Worm (Caenorhabditis elegans) whole organism, L1 larva: ENCODE results near the gene T11F8.1.

Experiments used
- C04F5.9 ChIP-seq: sonication (generic microtip); optimal IDR thresholded peaks from 2 replicates; lab custom pipeline; 2016; ENCODE audit warnings: missing genetic modification characterization, missing compliant biosample characterization
- C16A3.4 ChIP-seq: fragments of 150-350 bp; optimal IDR thresholded peaks from 2 replicates; lab custom pipeline; 2014; ENCODE audit warnings: missing biosample characterization, missing genetic modification characterization
- C34B4.2 ChIP-seq: sonication (generic microtip); optimal IDR thresholded peaks from 2 replicates; lab custom pipeline; 2017; ENCODE audit warnings: mild to moderate bottlenecking, missing genetic modification characterization, missing compliant biosample characterization
- F16B12.6 ChIP-seq: fragments of 150-350 bp; optimal IDR thresholded peaks from 2 replicates; lab custom pipeline; 2014; ENCODE audit warnings: missing biosample characterization, missing genetic modification characterization
- Y116A8C.19 ChIP-seq: sonication (generic microtip); optimal IDR thresholded peaks from 2 replicates; lab custom pipeline; 2016; ENCODE audit warnings: missing compliant biosample characterization, missing genetic modification characterization, borderline replicate concordance
- alr-1 ChIP-seq: fragments of 200-800 bp; sonication (Bioruptor generic); optimal IDR thresholded peaks from 2 replicates; lab custom pipeline; 2018; ENCODE audit warnings: borderline replicate concordance, mild to moderate bottlenecking, missing genetic modification characterization, missing compliant biosample characterization
- blmp-1 ChIP-seq: fragments of 150-350 bp; optimal IDR thresholded peaks from 2 replicates; lab custom pipeline; 2014; ENCODE audit warnings: missing biosample characterization, missing genetic modification characterization
- efl-1 ChIP-seq, 4 experiments: fragments of 150-350 bp; optimal IDR thresholded peaks in 3 of 4; peaks in 1 of 4; 1 replicate in 1 of 4; 2 replicates in 3 of 4; lab custom pipeline; 2014; ENCODE audit warnings: missing biosample characterization in 2 of 4, missing genetic modification characterization in 2 of 4, missing genetic modification reagents in 2 of 4
- egl-13 ChIP-seq: sonication (generic microtip); optimal IDR thresholded peaks from 2 replicates; lab custom pipeline; 2016; ENCODE audit warnings: missing genotype, missing genetic modification reagents, missing genetic modification characterization, missing compliant biosample characterization
- elt-3 ChIP-seq, 6 experiments: fragments of 150-350 bp in 1 of 6; sonication (generic microtip); optimal IDR thresholded peaks; 2 replicates each; lab custom pipeline; 2017 to 2018; ENCODE audit warnings: missing biosample characterization in 6 of 6, missing genetic modification characterization in 6 of 6, inconsistent platforms in 1 of 6
- fkh-10 ChIP-seq: sonication (generic microtip); optimal IDR thresholded peaks from 2 replicates; lab custom pipeline; 2017; ENCODE audit warnings: missing biosample characterization, missing genetic modification reagents, missing genetic modification characterization
- fkh-8 ChIP-seq: sonication (generic microtip); optimal IDR thresholded peaks from 2 replicates; lab custom pipeline; 2016; ENCODE audit warnings: mild to moderate bottlenecking, missing genetic modification characterization, missing compliant biosample characterization
- fos-1 ChIP-seq: fragments of 150-350 bp; optimal IDR thresholded peaks from 2 replicates; lab custom pipeline; 2014; ENCODE audit warnings: missing biosample characterization, missing genetic modification characterization
- hlh-17 ChIP-seq: fragments of 200-800 bp; sonication (Bioruptor generic); optimal IDR thresholded peaks from 2 replicates; lab custom pipeline; 2018; ENCODE audit warnings: missing genetic modification characterization, mild to moderate bottlenecking, missing compliant biosample characterization, moderate library complexity, borderline replicate concordance
- hlh-4 ChIP-seq: sonication (generic microtip); optimal IDR thresholded peaks from 2 replicates; lab custom pipeline; 2016; ENCODE audit warnings: mild to moderate bottlenecking, missing genetic modification characterization, missing compliant biosample characterization
- hpl-2 ChIP-seq: fragments of 150-350 bp; optimal IDR thresholded peaks from 2 replicates; lab custom pipeline; 2014; ENCODE audit warnings: missing biosample characterization, missing genetic modification reagents, missing genetic modification characterization
- jun-1 ChIP-seq: fragments of 150-350 bp; optimal IDR thresholded peaks from 2 replicates; lab custom pipeline; 2014; ENCODE audit warnings: missing biosample characterization, missing genetic modification reagents, missing genetic modification characterization
- lin-35 ChIP-seq, 2 experiments: fragments of 150-350 bp; optimal IDR thresholded peaks; 2 replicates each; lab custom pipeline; 2014; ENCODE audit warnings: missing biosample characterization in 2 of 2, missing genetic modification characterization in 2 of 2, missing genetic modification reagents in 2 of 2
- lir-3 ChIP-seq: sonication (generic microtip); optimal IDR thresholded peaks from 2 replicates; lab custom pipeline; 2016; ENCODE audit warnings: mild to moderate bottlenecking, missing genetic modification characterization, moderate library complexity, missing compliant biosample characterization; ENCODE audit not compliant: poor library complexity
- mab-9 ChIP-seq: fragments of 200-800 bp; sonication (Bioruptor generic); IDR thresholded peaks from 2 replicates; pipeline ENCODE4 v1.3.6; 2022; ENCODE audit warnings: missing genetic modification reagents, missing genetic modification characterization, missing compliant biosample characterization
- mdl-1 ChIP-seq, 2 experiments: fragments of 150-350 bp; optimal IDR thresholded peaks; 2 replicates each; lab custom pipeline; 2014 to 2017; ENCODE audit warnings: missing biosample characterization in 2 of 2, missing genetic modification characterization in 2 of 2, inconsistent platforms in 1 of 2
- mef-2 ChIP-seq: fragments of 150-350 bp; optimal IDR thresholded peaks from 2 replicates; lab custom pipeline; 2014; ENCODE audit warnings: missing biosample characterization, missing genetic modification characterization
- nhr-11 ChIP-seq: fragments of 150-350 bp; optimal IDR thresholded peaks from 2 replicates; lab custom pipeline; 2014; ENCODE audit warnings: missing biosample characterization, missing genetic modification characterization
- nhr-19 ChIP-seq: fragments of 200-800 bp; sonication (Bioruptor generic); conservative IDR thresholded peaks from 2 replicates; pipeline ENCODE4 v1.3.6; 2022; ENCODE audit warnings: missing genetic modification characterization, missing compliant biosample characterization
- nhr-20 ChIP-seq: sonication (generic microtip); optimal IDR thresholded peaks from 2 replicates; lab custom pipeline; 2016; ENCODE audit warnings: mild to moderate bottlenecking, missing genetic modification characterization, missing compliant biosample characterization
- nhr-237 ChIP-seq: fragments of 150-350 bp; optimal IDR thresholded peaks from 2 replicates; lab custom pipeline; 2014; ENCODE audit warnings: missing biosample characterization, missing genetic modification characterization
- nhr-28 ChIP-seq: fragments of 150-350 bp; optimal IDR thresholded peaks from 2 replicates; lab custom pipeline; 2014; ENCODE audit warnings: missing biosample characterization, missing genetic modification characterization
- nhr-71 ChIP-seq: sonication (generic microtip); optimal IDR thresholded peaks from 2 replicates; lab custom pipeline; 2016; ENCODE audit warnings: mild to moderate bottlenecking, missing genetic modification characterization, moderate library complexity, missing compliant biosample characterization
- nhr-85 ChIP-seq: sonication (generic microtip); peaks from one replicate; lab custom pipeline; 2016; ENCODE audit warnings: missing genetic modification characterization, inconsistent platforms, missing compliant biosample characterization
- pqm-1 ChIP-seq: sonication (generic microtip); optimal IDR thresholded peaks from 3 replicates; lab custom pipeline; 2017; ENCODE audit warnings: missing biosample characterization, missing genetic modification characterization
- skn-1 ChIP-seq: fragments of 150-350 bp; optimal IDR thresholded peaks from 2 replicates; lab custom pipeline; 2014; ENCODE audit warnings: missing biosample characterization, missing genetic modification characterization
- snpc-4 ChIP-seq: fragments of 150-350 bp; optimal IDR thresholded peaks from 2 replicates; lab custom pipeline; 2014; ENCODE audit warnings: missing biosample characterization, missing genetic modification characterization
- sup-37 ChIP-seq: fragments of 200-800 bp; sonication (Bioruptor generic); optimal IDR thresholded peaks from 2 replicates; lab custom pipeline; 2018; ENCODE audit warnings: mild to moderate bottlenecking, missing genetic modification characterization, missing compliant biosample characterization
- tbx-2 ChIP-seq: sonication (generic microtip); optimal IDR thresholded peaks from 2 replicates; lab custom pipeline; 2016; ENCODE audit warnings: missing genetic modification characterization, missing compliant biosample characterization
- unc-86 ChIP-seq: sonication (generic microtip); optimal IDR thresholded peaks from 2 replicates; lab custom pipeline; 2016; ENCODE audit warnings: missing genetic modification characterization, missing compliant biosample characterization
- unc-98 ChIP-seq: fragments of 200-800 bp; sonication (Bioruptor generic); IDR thresholded peaks from 2 replicates; pipeline ENCODE4 v1.3.6; 2022; ENCODE audit warnings: missing genetic modification characterization, missing compliant biosample characterization
- zag-1 ChIP-seq: fragments of 150-350 bp; optimal IDR thresholded peaks from 2 replicates; lab custom pipeline; 2014; ENCODE audit warnings: missing biosample characterization, missing genetic modification characterization
- zip-4 ChIP-seq: fragments of 200-800 bp; sonication (Bioruptor generic); optimal IDR thresholded peaks from 2 replicates; lab custom pipeline; 2018; ENCODE audit warnings: mild to moderate bottlenecking, missing genetic modification characterization, moderate library complexity, missing compliant biosample characterization

Gene T11F8.1

ce11 chrIV:5473098-5473497 lies 6.3 kb upstream of the T11F8.1 start:
- TF ChIP-seq elt-3 (tag; optimal IDR thresholded peaks at IDR 0.05; lab: Kevin White, UChicago) (no peak), C04F5.9 (tag; lab: Kevin White, UChicago) (no peak), nhr-19 (no peak), sup-37 (GFP tag; lab: Kevin White, UChicago) (no peak), blmp-1 (no peak)
- TF ChIP-seq, all 84 proteins: peak for 0

DNA sequence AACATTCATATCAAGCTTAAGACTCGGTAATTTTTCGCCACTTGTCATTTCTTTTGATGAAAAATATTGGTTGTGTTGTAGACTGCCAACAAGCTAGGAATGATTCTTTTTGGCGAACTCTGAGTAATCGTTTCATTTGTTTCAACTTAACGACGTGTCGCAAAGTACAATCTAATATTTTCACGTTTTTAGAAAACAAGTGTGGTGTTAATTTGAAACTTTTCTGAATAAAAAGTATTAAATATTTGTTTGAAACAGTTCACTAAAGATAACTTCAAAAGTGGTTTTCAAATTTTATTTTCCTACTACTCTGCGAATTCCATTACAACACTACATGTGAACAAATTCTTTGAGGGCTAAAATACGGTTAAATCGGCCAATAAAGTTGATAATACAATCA lies 2.9 kb upstream of the T11F8.1 start, which contains the start of gene T11F8.4:
TSS of gene T11F8.4 (minus strand) at position 101 of the 400 bp plus-strand sequence.
- TF ChIP-seq pqm-1 (tag; lab: Kevin White, UChicago) (no peak), Y116A8C.19 (no peak), fos-1 (no peak), alr-1 (tag; lab: Kevin White, UChicago) (no peak), egl-13 (tag; lab: Kevin White, UChicago) (no peak), nhr-237 (tag; lab: Kevin White, UChicago) (no peak), blmp-1 (no peak), nhr-20 (tag; lab: Kevin White, UChicago) (no peak), F16B12.6 (tag; lab: Kevin White, UChicago) (no peak), mef-2 (tag; lab: Kevin White, UChicago) (no peak), tbx-2 (tag; lab: Kevin White, UChicago) (no peak), hpl-2 (no peak), skn-1 (no peak)
- TF ChIP-seq, all 84 proteins: peak for 0

- TF ChIP-seq efl-1 (optimal IDR thresholded peaks at IDR 0.05; lab: Kevin White, UChicago) (no peak), efl-1 (GFP tag; optimal IDR thresholded peaks at IDR 0.05 in 1 of 2; lab: Kevin White, UChicago) (no peak), tbx-2 (tag; lab: Kevin White, UChicago) (no peak), C34B4.2 (tag; lab: Kevin White, UChicago) (no peak), sup-37 (GFP tag; lab: Kevin White, UChicago) (no peak), nhr-85 (tag; lab: Kevin White, UChicago) (no peak), nhr-11 (tag; lab: Kevin White, UChicago) (no peak), zip-4 (no peak), zag-1 (tag; lab: Kevin White, UChicago) (no peak), lin-35 (GFP tag; optimal IDR thresholded peaks at IDR 0.05; lab: Kevin White, UChicago) (no peak), fkh-10 (no peak), C16A3.4 (tag; lab: Kevin White, UChicago) (no peak), nhr-20 (tag; lab: Kevin White, UChicago) (no peak), hlh-4 (no peak), mab-9 (GFP tag; lab: Robert Waterston, UW) (no peak), blmp-1 (no peak), fkh-8 (tag; lab: Kevin White, UChicago) (no peak), unc-86 (no peak), snpc-4 (tag; lab: Kevin White, UChicago) (no peak)
These were observed 2.8 kb downstream of the T11F8.1 start, which contains the start of gene T11F8.12 for ce11 chrIV:5482231-5482630. Gene T11F8.12 (minus strand): TSS chrIV:5482331.

DNA sequence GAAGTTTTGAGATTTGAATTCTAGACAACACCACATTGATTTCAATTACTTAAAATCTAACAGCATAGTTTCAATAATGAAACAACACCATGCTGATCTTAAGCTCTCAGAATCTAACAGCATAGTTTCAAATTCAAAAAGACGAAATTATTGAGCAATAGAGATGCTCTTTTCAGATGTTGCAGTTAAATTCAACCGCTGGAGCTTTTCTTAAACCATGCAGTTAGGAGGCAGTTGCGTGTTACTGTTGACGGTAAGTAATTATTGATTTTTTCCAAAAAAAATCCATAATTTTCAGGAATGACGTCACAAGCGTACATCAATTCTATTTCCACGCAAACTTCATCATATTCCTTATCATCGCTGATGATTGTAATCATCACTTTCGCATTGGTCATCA lies 3.3 kb downstream of the T11F8.1 start, which contains the start of gene T11F8.5:
TSS of gene T11F8.5 (plus strand) at position 301 of the 400 bp plus-strand sequence.
- TF ChIP-seq jun-1 (tag; lab: Kevin White, UChicago) (no peak), lir-3 (tag; lab: Kevin White, UChicago) (no peak), unc-98 (GFP tag; lab: Robert Waterston, UW) (no peak), Y116A8C.19 (no peak), hlh-17 (GFP tag; lab: Kevin White, UChicago) (no peak), C04F5.9 (tag; lab: Kevin White, UChicago) (no peak), lin-35 (GFP tag; optimal IDR thresholded peaks at IDR 0.05; lab: Kevin White, UChicago) (no peak), blmp-1 (no peak), fkh-8 (tag; lab: Kevin White, UChicago) (no peak), hlh-4 (no peak), zag-1 (tag; lab: Kevin White, UChicago) (no peak), mef-2 (tag; lab: Kevin White, UChicago) (no peak), mdl-1 (tag; optimal IDR thresholded peaks at IDR 0.05; lab: Kevin White, UChicago) (no peak), efl-1 (optimal IDR thresholded peaks at IDR 0.05; lab: Kevin White, UChicago) (no peak), efl-1 (GFP tag; optimal IDR thresholded peaks at IDR 0.05 in 1 of 2; lab: Kevin White, UChicago) (no peak), nhr-71 (no peak), nhr-28 (no peak)
- TF ChIP-seq, all 84 proteins: peak for 0
